Fruit fly (Drosophila melanogaster) whole organism, embryonic: ENCODE data around the gene bab2.

Experiments
- Bteb2 ChIP-seq: fragments of 200-800 bp; sonication (Bioruptor generic); optimal IDR thresholded peaks from 2 replicates; lab custom pipeline; 2016; ENCODE audit warnings: missing biosample characterization, missing genetic modification characterization
- CG10979 ChIP-seq: fragments of 200-800 bp; sonication (Bioruptor generic); optimal IDR thresholded peaks from 2 replicates; lab custom pipeline; 2018; ENCODE audit warnings: missing biosample characterization, mild to moderate bottlenecking, missing genetic modification characterization, moderate library complexity
- CG11247 ChIP-seq: fragments of 200-800 bp; sonication (Bioruptor generic); IDR thresholded peaks from 2 replicates; pipeline ENCODE4 v1.3.6; 2022; ENCODE audit warnings: missing biosample characterization, missing genetic modification characterization
- CG13775 ChIP-seq: fragments of 200-800 bp; sonication (Bioruptor generic); optimal IDR thresholded peaks from 3 replicates; lab custom pipeline; 2017; ENCODE audit warnings: missing biosample characterization, mild to moderate bottlenecking, missing genetic modification characterization
- CG13894 ChIP-seq: fragments of 200-800 bp; sonication (Bioruptor generic); optimal IDR thresholded peaks from 3 replicates; lab custom pipeline; 2018; ENCODE audit warnings: missing biosample characterization, mild to moderate bottlenecking, missing genetic modification characterization, moderate library complexity
- CG14667 ChIP-seq: fragments of 200-800 bp; sonication (Bioruptor generic); IDR thresholded peaks from 2 replicates; pipeline ENCODE4 v1.3.6; 2022; ENCODE audit warnings: missing biosample characterization, missing genetic modification characterization
- CG16779 ChIP-seq: fragments of 200-800 bp; sonication (Bioruptor generic); IDR thresholded peaks from 2 replicates; pipeline ENCODE4 v1.3.6; 2022; ENCODE audit warnings: missing biosample characterization, missing genetic modification characterization
- CG2116 ChIP-seq: fragments of 200-800 bp; sonication (Bioruptor generic); optimal IDR thresholded peaks from 3 replicates; lab custom pipeline; 2018; ENCODE audit warnings: missing biosample characterization, mild to moderate bottlenecking, missing genetic modification characterization
- CG2712 ChIP-seq: fragments of 200-800 bp; optimal IDR thresholded peaks from 3 replicates; lab custom pipeline; 2019; ENCODE audit warnings: missing biosample characterization, mild to moderate bottlenecking, missing genetic modification characterization, moderate library complexity
- CG30403 ChIP-seq: fragments of 200-800 bp; sonication (Bioruptor generic); optimal IDR thresholded peaks from 3 replicates; lab custom pipeline; 2016; ENCODE audit warnings: missing biosample characterization, missing genetic modification characterization
- CG31224 ChIP-seq: fragments of 200-800 bp; sonication (Bioruptor generic); IDR thresholded peaks from 2 replicates; pipeline ENCODE4 v1.3.6; 2022; ENCODE audit warnings: missing biosample characterization, missing genetic modification characterization
- CG32532 ChIP-seq: fragments of 200-800 bp; sonication (Bioruptor generic); IDR thresholded peaks from 2 replicates; pipeline ENCODE4 v1.3.6; 2022; ENCODE audit warnings: missing biosample characterization, missing genetic modification characterization
- CG33213 ChIP-seq: fragments of 200-800 bp; sonication (Bioruptor generic); optimal IDR thresholded peaks from 3 replicates; lab custom pipeline; 2016; ENCODE audit warnings: missing biosample characterization, missing genetic modification characterization
- CG33557 ChIP-seq: fragments of 200-800 bp; sonication (Bioruptor generic); optimal IDR thresholded peaks from 2 replicates; lab custom pipeline; 2019; ENCODE audit warnings: missing biosample characterization, mild to moderate bottlenecking, missing genetic modification characterization, moderate library complexity
- CG4404 ChIP-seq: fragments of 200-800 bp; sonication (Bioruptor generic); IDR thresholded peaks from 2 replicates; pipeline ENCODE4 v1.3.6; 2022; ENCODE audit warnings: missing biosample characterization, missing genetic modification characterization
- CG7745 ChIP-seq: fragments of 200-800 bp; sonication (Bioruptor generic); optimal IDR thresholded peaks from 2 replicates; lab custom pipeline; 2018; ENCODE audit warnings: missing biosample characterization, mild to moderate bottlenecking, missing genetic modification characterization, moderate library complexity
- CG7839 ChIP-seq: fragments of 200-800 bp; sonication (Bioruptor generic); optimal IDR thresholded peaks from 3 replicates; lab custom pipeline; 2018; ENCODE audit warnings: missing biosample characterization, mild to moderate bottlenecking, missing genetic modification characterization, moderate library complexity
- CG8765 ChIP-seq: fragments of 200-800 bp; sonication (Bioruptor generic); IDR thresholded peaks from 2 replicates; pipeline ENCODE4 v1.3.6; 2022; ENCODE audit warnings: missing biosample characterization, missing genetic modification characterization
- CG8944 ChIP-seq: fragments of 200-800 bp; sonication (Bioruptor generic); optimal IDR thresholded peaks from 3 replicates; lab custom pipeline; 2016; ENCODE audit warnings: missing biosample characterization, missing genetic modification characterization
- CG9932 ChIP-seq: fragments of 200-800 bp; sonication (Bioruptor generic); IDR thresholded peaks from 2 replicates; pipeline ENCODE4 v1.3.6; 2022; ENCODE audit warnings: missing biosample characterization, missing genetic modification characterization
- Dip2 ChIP-seq: fragments of 200-800 bp; sonication (Bioruptor generic); IDR thresholded peaks from 2 replicates; pipeline ENCODE4 v1.3.6; 2022; ENCODE audit warnings: missing biosample characterization, missing genetic modification characterization
- Dll ChIP-seq: fragments of 200-800 bp; sonication (Bioruptor generic); IDR thresholded peaks from 4 replicates; pipeline ENCODE4 v1.3.6; 2022; ENCODE audit warnings: missing biosample characterization, missing genetic modification characterization; ENCODE audit not compliant: partially characterized antibody
- ERR ChIP-seq: fragments of 200-800 bp; sonication (Bioruptor generic); optimal IDR thresholded peaks from 2 replicates; lab custom pipeline; 2016; ENCODE audit warnings: missing biosample characterization, missing genetic modification characterization
- Fer1 ChIP-seq: fragments of 200-800 bp; sonication (Bioruptor generic); optimal IDR thresholded peaks from 2 replicates; lab custom pipeline; 2017; ENCODE audit warnings: missing biosample characterization, mild to moderate bottlenecking, missing genetic modification characterization
- GATAe ChIP-seq: fragments of 200-800 bp; sonication (Bioruptor generic); conservative IDR thresholded peaks from 2 replicates; pipeline ENCODE4 v1.3.6; 2022; ENCODE audit warnings: missing biosample characterization, missing genetic modification characterization
- H15 ChIP-seq: fragments of 200-800 bp; sonication (Bioruptor generic); IDR thresholded peaks from 3 replicates; pipeline ENCODE4 v1.3.6; 2022; ENCODE audit warnings: missing biosample characterization, missing genetic modification characterization
- HLH54F ChIP-seq: fragments of 200-800 bp; sonication (Bioruptor generic); optimal IDR thresholded peaks from 3 replicates; lab custom pipeline; 2016; ENCODE audit warnings: missing biosample characterization, missing genetic modification characterization
- Hmr ChIP-seq: fragments of 200-800 bp; sonication (Bioruptor generic); optimal IDR thresholded peaks from 3 replicates; lab custom pipeline; 2017; ENCODE audit warnings: mild to moderate bottlenecking, missing biosample characterization, missing genetic modification reagents, missing genetic modification characterization
- Hr51 ChIP-seq, 2 experiments: fragments of 200-800 bp; sonication (Bioruptor generic); optimal IDR thresholded peaks; 2 replicates in 1 of 2; 3 replicates in 1 of 2; lab custom pipeline; 2016 to 2018; ENCODE audit warnings: missing biosample characterization in 2 of 2, missing genetic modification characterization in 2 of 2, mild to moderate bottlenecking in 1 of 2, moderate library complexity in 1 of 2
- Mad ChIP-seq: fragments of 200-800 bp; sonication (Bioruptor generic); optimal IDR thresholded peaks from 2 replicates; lab custom pipeline; 2016; ENCODE audit warnings: missing biosample characterization, missing genetic modification characterization
- Mrtf ChIP-seq: fragments of 200-800 bp; sonication (Bioruptor generic); IDR thresholded peaks from 3 replicates; pipeline ENCODE4 v1.3.6; 2022; ENCODE audit warnings: missing biosample characterization, missing genetic modification characterization
- Opbp ChIP-seq: fragments of 200-800 bp; sonication (Bioruptor generic); IDR thresholded peaks from 3 replicates; pipeline ENCODE4 v1.3.6; 2022; ENCODE audit warnings: missing biosample characterization, missing genetic modification characterization; ENCODE audit not compliant: partially characterized antibody
- Optix ChIP-seq: fragments of 200-800 bp; sonication (Bioruptor generic); IDR thresholded peaks from 3 replicates; pipeline ENCODE4 v1.3.6; 2022; ENCODE audit warnings: missing biosample characterization, missing genetic modification characterization
- TFAM ChIP-seq: fragments of 200-800 bp; sonication (Bioruptor generic); optimal IDR thresholded peaks from 2 replicates; lab custom pipeline; 2017; ENCODE audit warnings: missing biosample characterization, missing genetic modification characterization, inconsistent platforms
- YL-1 ChIP-seq: fragments of 200-800 bp; sonication (Bioruptor generic); optimal IDR thresholded peaks from 3 replicates; lab custom pipeline; 2017; ENCODE audit warnings: missing biosample characterization, mild to moderate bottlenecking, missing genetic modification characterization
- aop ChIP-seq: fragments of 200-800 bp; sonication (Bioruptor generic); IDR thresholded peaks from 2 replicates; pipeline ENCODE4 v1.3.6; 2022; ENCODE audit warnings: missing biosample characterization, missing genetic modification characterization
- bab2 ChIP-seq: fragments of 200-800 bp; sonication (Bioruptor generic); optimal IDR thresholded peaks from 2 replicates; lab custom pipeline; 2016; ENCODE audit warnings: missing biosample characterization, missing genetic modification characterization
- dimm ChIP-seq: fragments of 200-800 bp; sonication (Bioruptor generic); IDR thresholded peaks from 2 replicates; pipeline ENCODE4 v1.3.6; 2022; ENCODE audit warnings: missing biosample characterization, missing genetic modification characterization
- ems ChIP-seq: fragments of 200-800 bp; sonication (Bioruptor generic); optimal IDR thresholded peaks from 3 replicates; lab custom pipeline; 2016; ENCODE audit warnings: missing biosample characterization, missing genetic modification characterization
- hth ChIP-seq: fragments of >200 bp; optimal IDR thresholded peaks from 2 replicates; lab custom pipeline; 2017; ENCODE audit warnings: inconsistent platforms
- kah ChIP-seq: fragments of 200-800 bp; sonication (Bioruptor generic); optimal IDR thresholded peaks from 2 replicates; lab custom pipeline; 2018; ENCODE audit warnings: missing biosample characterization, mild to moderate bottlenecking, missing genetic modification characterization
- ken ChIP-seq: fragments of 200-800 bp; sonication (Bioruptor generic); IDR thresholded peaks from 3 replicates; pipeline ENCODE4 v1.3.6; 2022; ENCODE audit warnings: missing biosample characterization, missing genetic modification characterization
- knrl ChIP-seq: fragments of 200-800 bp; sonication (Bioruptor generic); IDR thresholded peaks from 3 replicates; pipeline ENCODE4 v1.3.6; 2022; ENCODE audit warnings: missing biosample characterization, missing genetic modification characterization; ENCODE audit not compliant: partially characterized antibody
- lbe ChIP-seq: fragments of 200-800 bp; sonication (Bioruptor generic); optimal IDR thresholded peaks from 2 replicates; lab custom pipeline; 2016; ENCODE audit warnings: missing biosample characterization, mild to moderate bottlenecking, missing genetic modification characterization
- pnt ChIP-seq: fragments of 200-800 bp; sonication (Bioruptor generic); optimal IDR thresholded peaks from 3 replicates; lab custom pipeline; 2016; ENCODE audit warnings: missing biosample characterization, missing genetic modification characterization
- rib ChIP-seq: fragments of 200-800 bp; sonication (Bioruptor generic); IDR thresholded peaks from 2 replicates; pipeline ENCODE4 v1.3.6; 2022; ENCODE audit warnings: missing biosample characterization, missing genetic modification characterization
- sd ChIP-seq: fragments of 200-800 bp; sonication (Bioruptor generic); optimal IDR thresholded peaks from 3 replicates; lab custom pipeline; 2018; ENCODE audit warnings: missing biosample characterization, mild to moderate bottlenecking, missing genetic modification characterization, moderate library complexity
- stwl ChIP-seq: fragments of 200-800 bp; sonication (Bioruptor generic); optimal IDR thresholded peaks from 3 replicates; lab custom pipeline; 2018; ENCODE audit warnings: missing biosample characterization, mild to moderate bottlenecking, missing genetic modification characterization, moderate library complexity
- sug ChIP-seq: fragments of 200-800 bp; optimal IDR thresholded peaks from 2 replicates; lab custom pipeline; 2019; ENCODE audit warnings: missing biosample characterization, mild to moderate bottlenecking, missing genetic modification characterization, moderate library complexity
- tll ChIP-seq, 2 experiments: fragments of 200-800 bp in 1 of 2; fragments of >200 bp in 1 of 2; sonication (Bioruptor generic) in 1 of 2; optimal IDR thresholded peaks; 2 replicates each; lab custom pipeline; 2017 to 2019; ENCODE audit warnings: missing biosample characterization in 2 of 2, missing genetic modification characterization in 2 of 2, mild to moderate bottlenecking in 1 of 2, moderate library complexity in 1 of 2
- toy ChIP-seq: fragments of 200-800 bp; sonication (Bioruptor generic); IDR thresholded peaks from 2 replicates; pipeline ENCODE4 v1.3.6; 2022; ENCODE audit warnings: missing biosample characterization, missing genetic modification characterization
- wdn ChIP-seq: fragments of 200-800 bp; sonication (Bioruptor generic); IDR thresholded peaks from 2 replicates; pipeline ENCODE4 v1.3.6; 2022; ENCODE audit warnings: missing biosample characterization, missing genetic modification characterization

The bab2 gene

DNA sequence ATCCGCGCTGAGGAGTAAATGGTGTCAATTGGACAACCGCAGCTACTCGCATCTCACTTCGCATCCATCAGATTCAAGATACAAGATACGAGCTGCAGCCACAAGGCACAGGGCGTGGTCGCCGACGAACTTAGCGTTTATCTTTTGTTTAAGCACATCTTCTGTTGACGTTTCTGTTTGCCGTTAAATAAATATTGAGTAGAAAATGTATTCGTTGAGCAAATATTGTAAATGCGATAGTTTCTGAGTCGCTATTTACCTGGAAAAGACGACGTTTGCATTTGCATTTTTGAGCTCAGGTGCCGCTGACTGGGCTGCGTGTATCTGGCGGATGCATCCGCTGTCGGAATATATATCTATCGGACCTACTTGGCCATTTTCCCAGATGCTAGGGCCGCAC lies 10.8 kb downstream of the bab2 start (continued):
- TF ChIP-seq Hr51 (GFP tag; optimal IDR thresholded peaks at IDR 0.05; lab: Kevin White, UChicago) (no peak), sd (tag; lab: Kevin White, UChicago) (no peak), CG30403 (GFP tag; lab: Kevin White, UChicago) (no peak), hth (lab: Kevin White, UChicago) (no peak), ERR (GFP tag; lab: Kevin White, UChicago) (no peak), tll (GFP tag; optimal IDR thresholded peaks at IDR 0.05; lab: Kevin White, UChicago) (peak in 1 of 2 experiments; percentile 97), CG8765 (GFP tag; lab: Robert Waterston, UW) (no peak), CG33213 (peak; percentile 64), Dll (GFP tag; lab: Robert Waterston, UW) (no peak), bab2 (GFP tag; lab: Kevin White, UChicago) (peak; percentile 79), stwl (tag; lab: Kevin White, UChicago) (peak; percentile 1), CG13775 (no peak), pnt (GFP tag; lab: Kevin White, UChicago) (no peak), CG31224 (GFP tag; lab: Robert Waterston, UW) (no peak), Dip2 (GFP tag; lab: Robert Waterston, UW) (no peak), ken (GFP tag; lab: Robert Waterston, UW) (0 out of 3 replicates have a peak, but pooled peaks have one; percentile 22), YL-1 (GFP tag; lab: Kevin White, UChicago) (peak; percentile 69), knrl (GFP tag; lab: Robert Waterston, UW) (no peak), CG2712 (tag; lab: Kevin White, UChicago) (peak; percentile 26), Optix (GFP tag; lab: Robert Waterston, UW) (no peak), CG2116 (peak; percentile 16), CG10979 (peak; percentile 23), CG16779 (GFP tag; lab: Robert Waterston, UW) (no peak), CG14667 (GFP tag; lab: Robert Waterston, UW) (no peak), rib (GFP tag; lab: Robert Waterston, UW) (0 out of 2 replicates have a peak, but pooled peaks have one; percentile 19), CG11247 (GFP tag; lab: Robert Waterston, UW) (no peak), CG7839 (peak; percentile 0), ems (GFP tag; lab: Kevin White, UChicago) (no peak), kah (GFP tag; lab: Kevin White, UChicago) (peak; percentile 36), wdn (GFP tag; lab: Robert Waterston, UW) (no peak), Mad (GFP tag; lab: Kevin White, UChicago) (no peak), dimm (no peak), TFAM (GFP tag; lab: Kevin White, UChicago) (peak; percentile 50), CG9932 (GFP tag; lab: Robert Waterston, UW) (no peak), GATAe (GFP tag; lab: Robert Waterston, UW) (no peak), CG4404 (no peak), Fer1 (peak; percentile 40), Opbp (no peak), CG33557 (GFP tag; lab: Kevin White, UChicago) (peak; percentile 81), sug (peak; percentile 1), H15 (0 out of 3 replicates have a peak, but pooled peaks have one; percentile 35), toy (GFP tag; lab: Robert Waterston, UW) (no peak), CG7745 (tag; lab: Kevin White, UChicago) (peak; percentile 63), CG13894 (tag; lab: Kevin White, UChicago) (no peak), aop (GFP tag; lab: Robert Waterston, UW) (no peak), CG32532 (GFP tag; lab: Robert Waterston, UW) (no peak), HLH54F (GFP tag; lab: Kevin White, UChicago) (no peak), lbe (GFP tag; lab: Kevin White, UChicago) (no peak), Hmr (GFP tag; lab: Kevin White, UChicago) (no peak), CG8944 (no peak), Mrtf (GFP tag; lab: Robert Waterston, UW) (no peak), Bteb2 (GFP tag; lab: Kevin White, UChicago) (no peak)
